Worm (Caenorhabditis elegans) whole organism, mixed stage, embryonic: Measurements from ENCODE around the gene F58F9.4.

Source experiments
- lin-13 ChIP-seq: fragments of 150-350 bp; optimal IDR thresholded peaks from 2 replicates; lab custom pipeline; 2014; ENCODE audit warnings: missing biosample characterization, missing genetic modification characterization
- nhr-237 ChIP-seq: fragments of 150-350 bp; optimal IDR thresholded peaks from 2 replicates; lab custom pipeline; 2014; ENCODE audit warnings: missing biosample characterization, missing genetic modification characterization
- unc-62 ChIP-seq: fragments of 150-350 bp; optimal IDR thresholded peaks from 2 replicates; lab custom pipeline; 2014; ENCODE audit warnings: missing biosample characterization, missing genetic modification reagents, missing genetic modification characterization

- no peak for TF ChIP-seq unc-62 (GFP tag; lab: Kevin White, UChicago)
- no peak for TF ChIP-seq nhr-237
- TF ChIP-seq lin-13 = no peak
Observed at ce11 chrIV:6230560-6231073, at the start of gene F58F9.4.
